Worm (Caenorhabditis elegans) whole organism, young adult: Measurements from ENCODE around the gene pro-1.

Experiments used
- B0019.2 ChIP-seq: fragments of 200-800 bp; sonication (Bioruptor generic); conservative IDR thresholded peaks from 2 replicates; pipeline ENCODE4 v1.3.6; 2022; ENCODE audit warnings: missing genetic modification reagents, missing genetic modification characterization, missing compliant biosample characterization
- B0261.1 ChIP-seq: sonication (generic microtip); optimal IDR thresholded peaks from 2 replicates; lab custom pipeline; 2016; ENCODE audit warnings: mild to moderate bottlenecking, missing genetic modification characterization, moderate library complexity, missing compliant biosample characterization
- C17E4.6 ChIP-seq: fragments of 200-800 bp; sonication (Bioruptor generic); IDR thresholded peaks from 2 replicates; pipeline ENCODE4 v1.3.6; 2022; ENCODE audit warnings: missing genetic modification reagents, missing genetic modification characterization, missing compliant biosample characterization
- F33H1.4 ChIP-seq: fragments of 200-800 bp; sonication (Bioruptor generic); IDR thresholded peaks from 2 replicates; pipeline ENCODE4 v1.3.6; 2022; ENCODE audit warnings: missing genetic modification reagents, missing genetic modification characterization, missing compliant biosample characterization
- F49E8.2 ChIP-seq: sonication (generic microtip); optimal IDR thresholded peaks from 3 replicates; lab custom pipeline; 2017; ENCODE audit warnings: missing genetic modification characterization, mild to moderate bottlenecking, missing compliant biosample characterization, antibody characterized with exemption, moderate library complexity; ENCODE audit not compliant: insufficient read depth
- F55B11.4 ChIP-seq: sonication (generic microtip); optimal IDR thresholded peaks from 2 replicates; lab custom pipeline; 2016; ENCODE audit warnings: missing compliant biosample characterization, missing genetic modification characterization, borderline replicate concordance; ENCODE audit not compliant: insufficient read depth
- K12H6.12 ChIP-seq: fragments of 200-800 bp; sonication (Bioruptor generic); optimal IDR thresholded peaks from 2 replicates; lab custom pipeline; 2018; ENCODE audit warnings: mild to moderate bottlenecking, missing genetic modification characterization, missing compliant biosample characterization
- Y53F4B.3 ChIP-seq: fragments of 200-800 bp; sonication (Bioruptor generic); IDR thresholded peaks from 2 replicates; pipeline ENCODE4 v1.3.6; 2022; ENCODE audit warnings: missing genetic modification reagents, missing genetic modification characterization, missing compliant biosample characterization
- Y53G8AR.9 ChIP-seq: fragments of 200-800 bp; sonication (Bioruptor generic); conservative IDR thresholded peaks from 2 replicates; pipeline ENCODE4 v1.3.6; 2022; ENCODE audit warnings: missing genetic modification reagents, missing genetic modification characterization, missing compliant biosample characterization
- akir-1 ChIP-seq: fragments of 200-800 bp; sonication (Bioruptor generic); optimal IDR thresholded peaks from 2 replicates; lab custom pipeline; 2018; ENCODE audit warnings: mild to moderate bottlenecking, missing genetic modification characterization, moderate library complexity, missing compliant biosample characterization
- ama-1 ChIP-seq, 3 experiments: fragments of 150-350 bp in 1 of 3; sonication (generic microtip) in 2 of 3; optimal IDR thresholded peaks; 2 replicates each; lab custom pipeline; 2014 to 2018; ENCODE audit warnings: missing biosample characterization in 2 of 3, missing genetic modification characterization in 2 of 3, missing genetic modification reagents in 2 of 3
- atf-7 ChIP-seq: sonication (generic microtip); optimal IDR thresholded peaks from 2 replicates; lab custom pipeline; 2017; ENCODE audit warnings: mild to moderate bottlenecking, missing genetic modification characterization, missing compliant biosample characterization
- cebp-1 ChIP-seq, 2 experiments: fragments of 200-800 bp in 1 of 2; sonication (Bioruptor generic) in 1 of 2; sonication (generic microtip) in 1 of 2; IDR thresholded peaks in 1 of 2; optimal IDR thresholded peaks in 1 of 2; 2 replicates each; pipeline versions ENCODE4 v1.3.6 to Lab custom; 2017 to 2022; ENCODE audit warnings: missing compliant biosample characterization in 2 of 2, missing genetic modification characterization in 2 of 2, mild to moderate bottlenecking in 1 of 2, missing genetic modification reagents in 1 of 2, moderate library complexity in 1 of 2
- cebp-2 ChIP-seq: fragments of 200-800 bp; sonication (Bioruptor generic); IDR thresholded peaks from 2 replicates; pipeline ENCODE4 v1.3.6; 2022; ENCODE audit warnings: missing genetic modification characterization, missing compliant biosample characterization
- ceh-100 ChIP-seq: fragments of 200-800 bp; sonication (Bioruptor generic); IDR thresholded peaks from 2 replicates; pipeline ENCODE4 v1.3.6; 2022; ENCODE audit warnings: missing genetic modification reagents, missing genetic modification characterization, missing compliant biosample characterization
- ceh-27 ChIP-seq: fragments of 200-800 bp; sonication (Bioruptor generic); optimal IDR thresholded peaks from 2 replicates; lab custom pipeline; 2018; ENCODE audit warnings: mild to moderate bottlenecking, missing genetic modification characterization, moderate library complexity, missing compliant biosample characterization
- dox-1 ChIP-seq: fragments of 200-800 bp; sonication (Bioruptor generic); IDR thresholded peaks from 2 replicates; pipeline ENCODE4 v1.3.6; 2022; ENCODE audit warnings: missing genetic modification reagents, missing genetic modification characterization, missing compliant biosample characterization
- dpff-1 ChIP-seq: sonication (generic microtip); optimal IDR thresholded peaks from 2 replicates; lab custom pipeline; 2017; ENCODE audit warnings: mild to moderate bottlenecking, missing genetic modification characterization, missing compliant biosample characterization
- ekl-4 ChIP-seq: fragments of 200-800 bp; sonication (Bioruptor generic); IDR thresholded peaks from 2 replicates; pipeline ENCODE4 v1.3.6; 2022; ENCODE audit warnings: missing genetic modification reagents, missing genetic modification characterization, missing compliant biosample characterization
- hlh-12 ChIP-seq: sonication (generic microtip); optimal IDR thresholded peaks from 2 replicates; lab custom pipeline; 2016; ENCODE audit warnings: missing genetic modification characterization, missing compliant biosample characterization
- hmg-1.2 ChIP-seq: fragments of 200-800 bp; sonication (Bioruptor generic); IDR thresholded peaks from 2 replicates; pipeline ENCODE4 v1.3.6; 2022; ENCODE audit warnings: missing genetic modification reagents, missing genetic modification characterization, missing compliant biosample characterization
- lag-1 ChIP-seq: fragments of 200-800 bp; sonication (Bioruptor generic); IDR thresholded peaks from 2 replicates; pipeline ENCODE4 v1.3.6; 2022; ENCODE audit warnings: missing genetic modification reagents, missing genetic modification characterization, missing compliant biosample characterization
- let-526 ChIP-seq: fragments of 200-800 bp; sonication (Bioruptor generic); IDR thresholded peaks from 2 replicates; pipeline ENCODE4 v1.3.6; 2022; ENCODE audit warnings: missing genetic modification reagents, missing genetic modification characterization, missing compliant biosample characterization
- lin-26 ChIP-seq: fragments of 200-800 bp; sonication (Bioruptor generic); IDR thresholded peaks from 2 replicates; pipeline ENCODE4 v1.3.6; 2022; ENCODE audit warnings: missing genetic modification reagents, missing genetic modification characterization, missing compliant biosample characterization
- lin-35 ChIP-seq, 3 experiments: fragments of 150-350 bp in 2 of 3; sonication (generic microtip) in 1 of 3; optimal IDR thresholded peaks; 2 replicates each; lab custom pipeline; 2014 to 2018; ENCODE audit warnings: missing biosample characterization in 3 of 3, missing genetic modification characterization in 3 of 3, missing genetic modification reagents in 3 of 3
- lin-40 ChIP-seq: sonication (generic microtip); optimal IDR thresholded peaks from 2 replicates; lab custom pipeline; 2016; ENCODE audit warnings: missing genetic modification characterization, mild to moderate bottlenecking, missing compliant biosample characterization, missing genotype, missing genetic modification reagents
- lin-54 ChIP-seq: fragments of 200-800 bp; sonication (Bioruptor generic); optimal IDR thresholded peaks from 2 replicates; lab custom pipeline; 2018; ENCODE audit warnings: mild to moderate bottlenecking, missing genetic modification characterization, missing compliant biosample characterization
- lir-1 ChIP-seq: fragments of 200-800 bp; sonication (Bioruptor generic); conservative IDR thresholded peaks from 2 replicates; pipeline ENCODE4 v1.3.6; 2022; ENCODE audit warnings: missing genetic modification reagents, missing genetic modification characterization, missing compliant biosample characterization
- lsl-1 ChIP-seq: fragments of 200-800 bp; sonication (Bioruptor generic); optimal IDR thresholded peaks from 2 replicates; lab custom pipeline; 2018; ENCODE audit warnings: mild to moderate bottlenecking, missing genetic modification characterization, moderate library complexity, missing compliant biosample characterization
- mcd-1 ChIP-seq: fragments of 200-800 bp; sonication (Bioruptor generic); IDR thresholded peaks from 2 replicates; pipeline ENCODE4 v1.3.6; 2022; ENCODE audit warnings: missing genetic modification reagents, missing genetic modification characterization, missing compliant biosample characterization
- mes-4 ChIP-seq: sonication (generic microtip); optimal IDR thresholded peaks from 2 replicates; lab custom pipeline; 2016; ENCODE audit warnings: missing genotype, missing genetic modification characterization, missing compliant biosample characterization
- repo-1 ChIP-seq: sonication (generic microtip); optimal IDR thresholded peaks from 2 replicates; lab custom pipeline; 2017; ENCODE audit warnings: mild to moderate bottlenecking, missing genetic modification characterization, missing compliant biosample characterization
- snpc-1.1 ChIP-seq: sonication (generic microtip); optimal IDR thresholded peaks from 2 replicates; lab custom pipeline; 2017; ENCODE audit warnings: missing genetic modification characterization, mild to moderate bottlenecking, missing compliant biosample characterization, antibody characterized with exemption, moderate library complexity, missing genotype, missing genetic modification reagents; ENCODE audit not compliant: insufficient read depth
- snpc-4 ChIP-seq, 5 experiments: fragments of 150-350 bp in 1 of 5; sonication (generic microtip) in 4 of 5; optimal IDR thresholded peaks; 2 replicates each; lab custom pipeline; 2014 to 2018; ENCODE audit warnings: missing genetic modification characterization in 5 of 5, missing biosample characterization in 3 of 5, antibody characterized with exemption in 2 of 5, mild to moderate bottlenecking in 2 of 5, missing compliant biosample characterization in 2 of 5, missing genotype in 2 of 5, moderate library complexity in 2 of 5, missing genetic modification reagents in 1 of 5
- tbp1 ChIP-seq: fragments of 200-800 bp; sonication (Bioruptor generic); optimal IDR thresholded peaks from 2 replicates; lab custom pipeline; 2018; ENCODE audit warnings: mild to moderate bottlenecking, missing genetic modification characterization, missing compliant biosample characterization
- tbx-9 ChIP-seq: sonication (generic microtip); optimal IDR thresholded peaks from 2 replicates; lab custom pipeline; 2016; ENCODE audit warnings: borderline replicate concordance, missing genetic modification characterization, inconsistent platforms, missing compliant biosample characterization
- tlf-1 ChIP-seq: fragments of 200-800 bp; sonication (Bioruptor generic); optimal IDR thresholded peaks from 2 replicates; lab custom pipeline; 2018; ENCODE audit warnings: mild to moderate bottlenecking, missing genetic modification characterization, missing compliant biosample characterization
- unc-130 ChIP-seq: sonication (generic microtip); optimal IDR thresholded peaks from 2 replicates; lab custom pipeline; 2016; ENCODE audit warnings: missing genetic modification reagents, missing genetic modification characterization, missing compliant biosample characterization
- unc-62 ChIP-seq: fragments of 150-350 bp; optimal IDR thresholded peaks from 2 replicates; lab custom pipeline; 2014; ENCODE audit warnings: missing biosample characterization, missing genetic modification reagents, missing genetic modification characterization
- xnd-1 ChIP-seq: sonication (generic microtip); optimal IDR thresholded peaks from 2 replicates; lab custom pipeline; 2016; ENCODE audit warnings: missing genotype, missing genetic modification reagents, missing genetic modification characterization, missing compliant biosample characterization
- zfh-2 ChIP-seq: fragments of 200-800 bp; sonication (Bioruptor generic); conservative IDR thresholded peaks from 2 replicates; pipeline ENCODE4 v1.3.6; 2022; ENCODE audit warnings: missing genetic modification reagents, missing genetic modification characterization, missing compliant biosample characterization
- zim-3 ChIP-seq: sonication (generic microtip); optimal IDR thresholded peaks from 2 replicates; lab custom pipeline; 2017; ENCODE audit warnings: mild to moderate bottlenecking, missing genetic modification characterization, moderate library complexity, missing compliant biosample characterization
- ztf-22 ChIP-seq: fragments of 200-800 bp; sonication (Bioruptor generic); optimal IDR thresholded peaks from 2 replicates; lab custom pipeline; 2018; ENCODE audit warnings: mild to moderate bottlenecking, missing genetic modification characterization, moderate library complexity, missing compliant biosample characterization
- ztf-28 ChIP-seq: fragments of 200-800 bp; sonication (Bioruptor generic); IDR thresholded peaks from 2 replicates; pipeline ENCODE4 v1.3.6; 2022; ENCODE audit warnings: missing genetic modification reagents, missing genetic modification characterization, missing compliant biosample characterization
- ztf-3 ChIP-seq: fragments of 200-800 bp; sonication (Bioruptor generic); optimal IDR thresholded peaks from 2 replicates; lab custom pipeline; 2018; ENCODE audit warnings: mild to moderate bottlenecking, missing genetic modification characterization, missing compliant biosample characterization

Gene pro-1

ce11 chrII:10555484-10556075, 13.8 kb upstream of the pro-1 start:
- TF ChIP-seq dox-1 (GFP tag; lab: Robert Waterston, UW) (peak; percentile 72; the same call in 1 of the 2 replicates), zfh-2 (GFP tag; lab: Robert Waterston, UW) (peak; percentile 66), zim-3 (tag; lab: Kevin White, UChicago) (no peak), F55B11.4 (tag; lab: Kevin White, UChicago) (no peak), lir-1 (GFP tag; lab: Robert Waterston, UW) (peak; percentile 15; the same call in 1 of the 2 replicates), F33H1.4 (peak; percentile 7; the same call in 1 of the 2 replicates), ekl-4 (peak; percentile 35; the same call in 1 of the 2 replicates), lag-1 (GFP tag; lab: Robert Waterston, UW) (no peak), ztf-3 (GFP tag; lab: Kevin White, UChicago) (peak; percentile 65), ztf-28 (no peak), repo-1 (tag; lab: Kevin White, UChicago) (no peak), K12H6.12 (tag; lab: Kevin White, UChicago) (peak; percentile 16), B0019.2 (GFP tag; lab: Robert Waterston, UW) (no peak), ceh-100 (GFP tag; lab: Robert Waterston, UW) (no peak), snpc-4 (GFP tag; optimal IDR thresholded peaks at IDR 0.05; lab: Kevin White, UChicago) (no peak), snpc-4 (tag; optimal IDR thresholded peaks at IDR 0.05; lab: Kevin White, UChicago) (peak in 2 of 4 experiments; percentile 36 to 68), mes-4 (no peak), F49E8.2 (tag; lab: Kevin White, UChicago) (no peak), tbp1 (GFP tag; lab: Kevin White, UChicago) (peak; percentile 55), C17E4.6 (no peak), lin-54 (GFP tag; lab: Kevin White, UChicago) (peak; percentile 7), lin-26 (GFP tag; lab: Robert Waterston, UW) (0 out of 2 replicates have a peak, but pooled peaks have one; percentile 37), unc-62 (GFP tag; lab: Kevin White, UChicago) (peak; percentile 16), B0261.1 (tag; lab: Kevin White, UChicago) (no peak), Y53F4B.3 (no peak), dpff-1 (tag; lab: Kevin White, UChicago) (no peak), tlf-1 (peak; percentile 59), lin-35 (GFP tag; optimal IDR thresholded peaks at IDR 0.05; lab: Kevin White, UChicago) (no peak), unc-130 (GFP tag; lab: Kevin White, UChicago) (no peak), atf-7 (tag; lab: Kevin White, UChicago) (peak; percentile 30), akir-1 (GFP tag; lab: Kevin White, UChicago) (no peak), cebp-1 (GFP tag; IDR thresholded peaks at IDR 0.05; lab: Robert Waterston, UW) (no peak), cebp-1 (tag; optimal IDR thresholded peaks at IDR 0.05; lab: Kevin White, UChicago) (no peak), ceh-27 (GFP tag; lab: Kevin White, UChicago) (no peak), tbx-9 (tag; lab: Kevin White, UChicago) (no peak), ztf-22 (no peak), xnd-1 (tag; lab: Kevin White, UChicago) (no peak), let-526 (GFP tag; lab: Robert Waterston, UW) (0 out of 2 replicates have a peak, but pooled peaks have one; percentile 19), cebp-2 (GFP tag; lab: Robert Waterston, UW) (no peak), ama-1 (optimal IDR thresholded peaks at IDR 0.05; lab: Kevin White, UChicago) (peak; percentile 79), ama-1 (GFP tag; optimal IDR thresholded peaks at IDR 0.05; lab: Kevin White, UChicago) (no peak), hmg-1.2 (GFP tag; lab: Robert Waterston, UW) (peak; percentile 52; the same call in 1 of the 2 replicates), lin-40 (tag; lab: Kevin White, UChicago) (peak; percentile 15), Y53G8AR.9 (peak; percentile 48; the same call in 1 of the 2 replicates), hlh-12 (tag; lab: Kevin White, UChicago) (no peak), lsl-1 (GFP tag; lab: Kevin White, UChicago) (no peak), mcd-1 (peak; percentile 53), snpc-1.1 (tag; lab: Kevin White, UChicago) (no peak)
